Worm (Caenorhabditis elegans): Measurements from ENCODE around the gene nhr-221.

The nhr-221 gene

ce11 chrV:3582086-3582485 is 46.9 kb upstream of the nhr-221 start (continued):
- TF ChIP-seq hrde-1 (tag; optimal IDR thresholded peaks at IDR 0.05; ENCODE audit: borderline replicate concordance) (no peak), rpc-1 (optimal IDR thresholded peaks at IDR 0.05) (peak; percentile 58), rpc-1 (tag; optimal IDR thresholded peaks at IDR 0.05) (peak; percentile 76), madf-6 (GFP tag; IDR thresholded peaks at IDR 0.05) (peak; percentile 44; the same call in 1 of the 2 replicates), rcor-1 (GFP tag; IDR thresholded peaks at IDR 0.05) (peak; percentile 45), F52B5.7 (tag; optimal IDR thresholded peaks at IDR 0.05) (no peak), pbrm-1 (GFP tag; IDR thresholded peaks at IDR 0.05) (peak; percentile 7; the same call in 1 of the 2 replicates), ztf-3 (GFP tag; optimal IDR thresholded peaks at IDR 0.05) (no peak), F49E8.2 (tag; optimal IDR thresholded peaks at IDR 0.05; ENCODE audit: insufficient read depth) (peak; percentile 68), somi-1 (GFP tag; optimal IDR thresholded peaks at IDR 0.05) (no peak), zim-3 (tag; optimal IDR thresholded peaks at IDR 0.05) (no peak), hsf-1 (GFP tag; IDR thresholded peaks at IDR 0.05) (no peak), nhr-80 (tag; optimal IDR thresholded peaks at IDR 0.05) (no peak), Y53F4B.3 (GFP tag; IDR thresholded peaks at IDR 0.05) (peak; percentile 28; the same call in 1 of the 2 replicates), hlh-12 (tag; optimal IDR thresholded peaks at IDR 0.05) (no peak), snpc-4 (GFP tag; optimal IDR thresholded peaks at IDR 0.05) (peak; percentile 0), snpc-4 (tag; optimal IDR thresholded peaks at IDR 0.05) (peak in 2 of 4 experiments; percentile 4 to 14), C17E4.6 (GFP tag; IDR thresholded peaks at IDR 0.05) (no peak), attf-3 (GFP tag; conservative IDR thresholded peaks at IDR 0.05) (0 out of 2 replicates have a peak, but pooled peaks have one; percentile 13)

- TF ChIP-seq F49E8.2 (tag; optimal IDR thresholded peaks at IDR 0.05; ENCODE audit: insufficient read depth) = no peak
- TF ChIP-seq lag-1 (GFP tag; IDR thresholded peaks at IDR 0.05) = 0 out of 2 replicates have a peak, but pooled peaks have one; percentile 5
- no peak for TF ChIP-seq ama-1 (optimal IDR thresholded peaks at IDR 0.05)
- TF ChIP-seq ama-1 (GFP tag; optimal IDR thresholded peaks at IDR 0.05) = no peak
- no peak for TF ChIP-seq nhr-80 (tag; optimal IDR thresholded peaks at IDR 0.05)
- TF ChIP-seq egrh-3 (GFP tag; IDR thresholded peaks at IDR 0.05) = peak; percentile 6; the same call in 1 of the 2 replicates
- TF ChIP-seq nfyb-1 (GFP tag; IDR thresholded peaks at IDR 0.05) = no peak
- TF ChIP-seq egl-44 (GFP tag; IDR thresholded peaks at IDR 0.05) = no peak
- no peak for TF ChIP-seq him-1 (tag; optimal IDR thresholded peaks at IDR 0.05)
- no peak for TF ChIP-seq snpc-4 (GFP tag; optimal IDR thresholded peaks at IDR 0.05)
- no peak for TF ChIP-seq snpc-4 (tag; optimal IDR thresholded peaks at IDR 0.05)
- TF ChIP-seq attf-3 (GFP tag; conservative IDR thresholded peaks at IDR 0.05) = no peak
- no peak for TF ChIP-seq madf-3 (GFP tag; IDR thresholded peaks at IDR 0.05)
- no peak for TF ChIP-seq nfya-2 (GFP tag; IDR thresholded peaks at IDR 0.05)
- TF ChIP-seq ztf-6 (GFP tag; IDR thresholded peaks at IDR 0.05) = no peak
- TF ChIP-seq bed-1 (GFP tag; IDR thresholded peaks at IDR 0.05) = no peak
- TF ChIP-seq xnd-1 (tag; optimal IDR thresholded peaks at IDR 0.05) = no peak
- no peak for TF ChIP-seq lin-26 (GFP tag; IDR thresholded peaks at IDR 0.05)
- TF ChIP-seq dpl-1 (GFP tag; optimal IDR thresholded peaks at IDR 0.05) = no peak
- TF ChIP-seq atf-7 (tag; optimal IDR thresholded peaks at IDR 0.05) = no peak
- TF ChIP-seq zfh-2 (GFP tag; conservative IDR thresholded peaks at IDR 0.05) = peak; percentile 65
- TF ChIP-seq hmg-1.2 (GFP tag; IDR thresholded peaks at IDR 0.05) = no peak
- TF ChIP-seq nhr-90 (tag; optimal IDR thresholded peaks at IDR 0.05) = no peak
- TF ChIP-seq pha-4 (tag; optimal IDR thresholded peaks at IDR 0.05) = no peak
Measured at ce11 chrV:3581643-3582042, 46.5 kb upstream of the nhr-221 start.

DNA sequence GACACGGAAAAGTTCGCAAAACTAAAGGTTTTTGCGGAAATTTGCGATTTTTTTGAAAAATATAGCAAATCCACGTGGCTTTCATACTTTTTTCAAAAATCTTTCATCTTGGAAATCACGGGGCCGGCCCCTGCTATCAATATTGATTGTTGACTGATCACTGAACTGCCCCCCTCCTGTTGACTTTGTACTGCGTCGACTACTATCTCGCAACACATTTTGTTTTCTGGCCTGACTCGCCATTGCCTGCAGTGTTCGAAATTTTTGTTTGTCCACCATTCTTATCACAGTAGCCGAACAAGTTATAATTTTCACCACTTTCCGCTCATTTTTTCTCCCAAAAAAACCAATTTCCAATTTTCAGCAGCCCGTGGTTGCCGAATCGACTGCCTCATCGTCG is 45.9 kb upstream of the nhr-221 start:
- TF ChIP-seq ceh-79 (tag; optimal IDR thresholded peaks at IDR 0.05) (no peak), attf-5 (GFP tag; optimal IDR thresholded peaks at IDR 0.05) (peak; percentile 2), die-1 (tag; optimal IDR thresholded peaks at IDR 0.05) (no peak), F23B12.7 (tag; optimal IDR thresholded peaks at IDR 0.05; ENCODE audit: insufficient read depth) (no peak)

Data from whole organism, young adult.